Worm (Caenorhabditis elegans): ENCODE data around the gene T04F3.4.
A peak's percentile ranks its signal among the peaks of the same experiment; 100 is the strongest.

Gene T04F3.4

ce11 chrV:11770053-11770517 is 7.2 kb upstream of the T04F3.4 start, which contains the start of gene F55A11.4:
Gene F55A11.4, plus strand, starts transcription at chrV:11770467.
- TF ChIP-seq efl-1 (optimal IDR thresholded peaks at IDR 0.05) (peak in 1 of 2 experiments; percentile 42), efl-1 (GFP tag; optimal IDR thresholded peaks at IDR 0.05 in 1 of 2) (peak; percentile 50 to 92), nhr-47 (tag; optimal IDR thresholded peaks at IDR 0.05) (no peak), mab-9 (GFP tag; IDR thresholded peaks at IDR 0.05) (no peak), aly-2 (tag; optimal IDR thresholded peaks at IDR 0.05) (no peak), nhr-85 (tag) (peak; percentile 52), nhr-76 (tag; optimal IDR thresholded peaks at IDR 0.05) (no peak), unc-62 (GFP tag; optimal IDR thresholded peaks at IDR 0.05) (no peak), lin-35 (GFP tag; optimal IDR thresholded peaks at IDR 0.05) (peak in 1 of 2 experiments; percentile 43), blmp-1 (tag; optimal IDR thresholded peaks at IDR 0.05) (peak; percentile 35), nhr-71 (tag; optimal IDR thresholded peaks at IDR 0.05) (peak; percentile 9), dpl-1 (GFP tag; optimal IDR thresholded peaks at IDR 0.05) (peak; percentile 27 to 48 (median 46)), lsy-2 (tag; optimal IDR thresholded peaks at IDR 0.05) (peak in 1 of 2 experiments; percentile 29), dsc-1 (tag; optimal IDR thresholded peaks at IDR 0.05) (no peak)

ce11 chrV:11769646-11770045 is 6.8 kb upstream of the T04F3.4 start:
- TF ChIP-seq nhr-19 (GFP tag; conservative IDR thresholded peaks at IDR 0.05) (no peak), efl-1 (optimal IDR thresholded peaks at IDR 0.05) (no peak), efl-1 (GFP tag; optimal IDR thresholded peaks at IDR 0.05 in 1 of 2) (peak in 1 of 2 experiments; percentile 56), lir-3 (tag; optimal IDR thresholded peaks at IDR 0.05; ENCODE audit: poor library complexity) (no peak)

ce11 chrV:11767028-11767427 is 4.2 kb upstream of the T04F3.4 start, which contains the start of gene sel-11:
Gene sel-11, plus strand, starts transcription at chrV:11767328.
- TF ChIP-seq xbp-1 (tag; optimal IDR thresholded peaks at IDR 0.05) = no peak
- TF ChIP-seq aly-2 (tag; optimal IDR thresholded peaks at IDR 0.05) = no peak
- no peak for TF ChIP-seq grh-1 (GFP tag; IDR thresholded peaks at IDR 0.05)
- TF ChIP-seq pag-3 (tag; optimal IDR thresholded peaks at IDR 0.05; ENCODE audit: borderline replicate concordance, insufficient read depth) = no peak

ce11 chrV:11764373-11764954 is 1.6 kb upstream of the T04F3.4 start, which contains the start of the genes F55A11.1 and syx-5:
Gene F55A11.1, minus strand, starts transcription at chrV:11764385.
Gene syx-5, plus strand, starts transcription at chrV:11764904.
- TF ChIP-seq Y116A8C.19 (tag; optimal IDR thresholded peaks at IDR 0.05; ENCODE audit: borderline replicate concordance) (no peak), sox-4 (tag; optimal IDR thresholded peaks at IDR 0.05) (peak; percentile 95), nhr-71 (tag; optimal IDR thresholded peaks at IDR 0.05) (peak; percentile 97), tlp-1 (tag; optimal IDR thresholded peaks at IDR 0.05) (no peak), skn-1 (tag; optimal IDR thresholded peaks at IDR 0.05) (peak; percentile 34), F16B12.6 (tag; optimal IDR thresholded peaks at IDR 0.05) (peak; percentile 22), elt-3 (tag; optimal IDR thresholded peaks at IDR 0.05) (peak in 2 of 6 experiments; percentile 68 to 86), nhr-90 (tag; optimal IDR thresholded peaks at IDR 0.05; ENCODE audit: poor library complexity) (peak; percentile 96), jun-1 (tag; optimal IDR thresholded peaks at IDR 0.05) (peak; percentile 74), ama-1 (optimal IDR thresholded peaks at IDR 0.05) (no peak), alr-1 (tag; optimal IDR thresholded peaks at IDR 0.05; ENCODE audit: borderline replicate concordance) (no peak), zip-4 (GFP tag; optimal IDR thresholded peaks at IDR 0.05) (peak; percentile 92), hlh-4 (tag; optimal IDR thresholded peaks at IDR 0.05) (no peak), pqm-1 (tag; optimal IDR thresholded peaks at IDR 0.05) (no peak), nhr-19 (GFP tag; conservative IDR thresholded peaks at IDR 0.05) (peak; percentile 95), C16A3.4 (tag; optimal IDR thresholded peaks at IDR 0.05) (peak; percentile 50), fkh-4 (tag; optimal IDR thresholded peaks at IDR 0.05; ENCODE audit: borderline replicate concordance) (peak; percentile 82), ceh-88 (GFP tag; IDR thresholded peaks at IDR 0.05) (peak; percentile 88), zag-1 (tag; optimal IDR thresholded peaks at IDR 0.05) (no peak), unc-130 (tag; optimal IDR thresholded peaks at IDR 0.05) (peak; percentile 67), swsn-7 (tag; optimal IDR thresholded peaks at IDR 0.05) (peak; percentile 96), C34B4.2 (tag; optimal IDR thresholded peaks at IDR 0.05) (peak; percentile 70), mab-9 (GFP tag; IDR thresholded peaks at IDR 0.05) (peak; percentile 87), nhr-76 (tag; optimal IDR thresholded peaks at IDR 0.05) (no peak), vab-15 (tag; optimal IDR thresholded peaks at IDR 0.05) (peak; percentile 40), grh-1 (GFP tag; IDR thresholded peaks at IDR 0.05) (peak; percentile 92), ces-1 (GFP tag; optimal IDR thresholded peaks at IDR 0.05) (no peak), elt-2 (tag; optimal IDR thresholded peaks at IDR 0.05) (peak; percentile 83), unc-86 (tag; optimal IDR thresholded peaks at IDR 0.05) (peak; percentile 94), snu-23 (GFP tag; optimal IDR thresholded peaks at IDR 0.05) (peak; percentile 97), lin-35 (GFP tag; optimal IDR thresholded peaks at IDR 0.05) (peak; percentile 78 to 79), lir-3 (tag; optimal IDR thresholded peaks at IDR 0.05; ENCODE audit: poor library complexity) (peak; percentile 69), ets-5 (GFP tag; IDR thresholded peaks at IDR 0.05) (no peak)
